Fruit fly (Drosophila melanogaster): ENCODE measurements around the gene CG14314.

CG14314 gene

dm6 chr3R:18168929-18169350, 47.0 kb upstream of the CG14314 start:
- TF ChIP-seq dmrt93B (GFP tag; optimal IDR thresholded peaks at IDR 0.05) (no peak), fru (GFP tag; optimal IDR thresholded peaks at IDR 0.05) (peak; percentile 25), Myc (optimal IDR thresholded peaks at IDR 0.05) (no peak), CG32264 (GFP tag; optimal IDR thresholded peaks at IDR 0.05) (no peak), ey (GFP tag; optimal IDR thresholded peaks at IDR 0.05) (peak; percentile 33), sage (GFP tag; optimal IDR thresholded peaks at IDR 0.05) (no peak), h (GFP tag; optimal IDR thresholded peaks at IDR 0.05) (peak; percentile 19), rgr (GFP tag; optimal IDR thresholded peaks at IDR 0.05) (peak; percentile 29), lola (GFP tag; optimal IDR thresholded peaks at IDR 0.05) (no peak), Jra (GFP tag; optimal IDR thresholded peaks at IDR 0.05) (no peak), Hr78 (GFP tag; optimal IDR thresholded peaks at IDR 0.05) (no peak), Sp1 (GFP tag; optimal IDR thresholded peaks at IDR 0.05) (no peak), Dif (GFP tag; optimal IDR thresholded peaks at IDR 0.05; ENCODE audit: partially characterized antibody) (no peak), foxo (GFP tag; optimal IDR thresholded peaks at IDR 0.05) (peak in 1 of 2 experiments; percentile 50), HLH106 (tag; optimal IDR thresholded peaks at IDR 0.05) (peak; percentile 25), psq (GFP tag; optimal IDR thresholded peaks at IDR 0.05) (no peak), jim (GFP tag; optimal IDR thresholded peaks at IDR 0.05) (no peak), CG9705 (GFP tag; optimal IDR thresholded peaks at IDR 0.05) (no peak), N (GFP tag; optimal IDR thresholded peaks at IDR 0.05) (no peak), Mio (GFP tag; optimal IDR thresholded peaks at IDR 0.05) (no peak), OdsH (GFP tag; optimal IDR thresholded peaks at IDR 0.05) (no peak), br (GFP tag; optimal IDR thresholded peaks at IDR 0.05) (no peak), CrebA (GFP tag; optimal IDR thresholded peaks at IDR 0.05; ENCODE audit: borderline replicate concordance) (no peak), Hr83 (GFP tag; optimal IDR thresholded peaks at IDR 0.05; ENCODE audit: poor library complexity, severe bottlenecking) (no peak), Hnf4 (GFP tag; optimal IDR thresholded peaks at IDR 0.05) (peak; percentile 44), sv (GFP tag; optimal IDR thresholded peaks at IDR 0.05) (no peak), pan (optimal IDR thresholded peaks at IDR 0.05) (no peak), tai (GFP tag; optimal IDR thresholded peaks at IDR 0.05) (no peak), brk (GFP tag; optimal IDR thresholded peaks at IDR 0.05) (no peak), usp (GFP tag; optimal IDR thresholded peaks at IDR 0.05) (no peak), woc (GFP tag; optimal IDR thresholded peaks at IDR 0.05) (no peak), dl (GFP tag; optimal IDR thresholded peaks at IDR 0.05; ENCODE audit: insufficient read depth in 1 of 2, partially characterized antibody in 2 of 2) (no peak), Vsx2 (GFP tag; optimal IDR thresholded peaks at IDR 0.05; ENCODE audit: partially characterized antibody) (no peak), GATAd (GFP tag; optimal IDR thresholded peaks at IDR 0.05) (no peak), Abd-B (GFP tag; optimal IDR thresholded peaks at IDR 0.05) (no peak), Dfd (GFP tag; optimal IDR thresholded peaks at IDR 0.05) (no peak), Rel (GFP tag; optimal IDR thresholded peaks at IDR 0.05) (no peak), Rel (tag; optimal IDR thresholded peaks at IDR 0.05) (no peak), dsf (GFP tag; optimal IDR thresholded peaks at IDR 0.05; ENCODE audit: borderline replicate concordance) (no peak)

dm6 chr3R:18169982-18170531, 45.9 kb upstream of the CG14314 start:
- TF ChIP-seq dl (GFP tag; optimal IDR thresholded peaks at IDR 0.05; ENCODE audit: insufficient read depth in 1 of 2, partially characterized antibody in 2 of 2) (peak in 1 of 2 experiments; percentile 35), Dif (GFP tag; optimal IDR thresholded peaks at IDR 0.05; ENCODE audit: partially characterized antibody) (peak; percentile 63), Hr83 (GFP tag; optimal IDR thresholded peaks at IDR 0.05; ENCODE audit: poor library complexity, severe bottlenecking) (no peak)
